Fruit fly (Drosophila melanogaster) whole organism, embryonic: ENCODE measurements around the gene slmo.

ENCODE experiments used
- Adf1 ChIP-seq: fragments of 200-800 bp; sonication (Bioruptor generic); IDR thresholded peaks from 2 replicates; pipeline ENCODE4 v1.3.6; 2022; ENCODE audit warnings: missing biosample characterization, missing genetic modification characterization
- Awh ChIP-seq: fragments of 200-800 bp; sonication (Bioruptor generic); IDR thresholded peaks from 2 replicates; pipeline ENCODE4, ENCODE4 v1.3.6; 2022; ENCODE audit warnings: missing biosample characterization, missing genetic modification characterization
- B-H2 ChIP-seq: fragments of 200-800 bp; sonication (Bioruptor generic); optimal IDR thresholded peaks from 2 replicates; lab custom pipeline; 2018; ENCODE audit warnings: missing biosample characterization, mild to moderate bottlenecking, missing genetic modification characterization
- BEAF-32 ChIP-seq: fragments of 200-800 bp; sonication (Bioruptor generic); optimal IDR thresholded peaks from 3 replicates; lab custom pipeline; 2017; ENCODE audit warnings: missing biosample characterization, missing genetic modification characterization, mild to moderate bottlenecking, moderate library complexity, missing genetic modification reagents
- CG11247 ChIP-seq: fragments of 200-800 bp; sonication (Bioruptor generic); IDR thresholded peaks from 2 replicates; pipeline ENCODE4 v1.3.6; 2022; ENCODE audit warnings: missing biosample characterization, missing genetic modification characterization
- CG13287 ChIP-seq: fragments of 200-800 bp; sonication (Bioruptor generic); IDR thresholded peaks from 2 replicates; pipeline ENCODE4 v1.3.6; 2022; ENCODE audit warnings: missing biosample characterization, missing genetic modification characterization; ENCODE audit not compliant: partially characterized antibody
- CG14050 ChIP-seq: fragments of 200-800 bp; sonication (Bioruptor generic); IDR thresholded peaks from 3 replicates; pipeline ENCODE4 v1.3.6; 2022; ENCODE audit warnings: missing biosample characterization, missing genetic modification characterization
- CG14965 ChIP-seq: fragments of 200-800 bp; sonication (Bioruptor generic); optimal IDR thresholded peaks from 2 replicates; lab custom pipeline; 2016; ENCODE audit warnings: missing biosample characterization, missing genetic modification characterization, borderline replicate concordance
- CG15696 ChIP-seq: fragments of 200-800 bp; sonication (Bioruptor generic); optimal IDR thresholded peaks from 2 replicates; lab custom pipeline; 2019; ENCODE audit warnings: missing biosample characterization, mild to moderate bottlenecking, missing genetic modification characterization, moderate library complexity
- CG17568 ChIP-seq: fragments of 200-800 bp; sonication (Bioruptor generic); optimal IDR thresholded peaks from 2 replicates; lab custom pipeline; 2018; ENCODE audit warnings: missing biosample characterization, mild to moderate bottlenecking, missing genetic modification characterization, moderate library complexity
- CG17829 ChIP-seq: fragments of 200-800 bp; optimal IDR thresholded peaks from 2 replicates; lab custom pipeline; 2019; ENCODE audit warnings: missing biosample characterization, mild to moderate bottlenecking, missing genetic modification characterization, moderate library complexity
- CG1792 ChIP-seq: fragments of 200-800 bp; sonication (Bioruptor generic); optimal IDR thresholded peaks from 2 replicates; lab custom pipeline; 2016; ENCODE audit warnings: missing biosample characterization, missing genetic modification characterization
- CG18619 ChIP-seq: fragments of 200-800 bp; sonication (Bioruptor generic); optimal IDR thresholded peaks from 3 replicates; lab custom pipeline; 2017; ENCODE audit warnings: missing biosample characterization, mild to moderate bottlenecking, missing genetic modification characterization
- CG2129 ChIP-seq: fragments of 200-800 bp; sonication (Bioruptor generic); IDR thresholded peaks from 2 replicates; pipeline ENCODE4 v1.3.6; 2022; ENCODE audit warnings: missing biosample characterization, missing genetic modification characterization; ENCODE audit not compliant: partially characterized antibody
- CG2712 ChIP-seq: fragments of 200-800 bp; optimal IDR thresholded peaks from 3 replicates; lab custom pipeline; 2019; ENCODE audit warnings: missing biosample characterization, mild to moderate bottlenecking, missing genetic modification characterization, moderate library complexity
- CG3065 ChIP-seq: fragments of 200-800 bp; sonication (Bioruptor generic); optimal IDR thresholded peaks from 2 replicates; lab custom pipeline; 2016; ENCODE audit warnings: missing biosample characterization, missing genetic modification characterization
- CG34224 ChIP-seq: fragments of 200-800 bp; sonication (Bioruptor generic); IDR thresholded peaks from 3 replicates; pipeline ENCODE4 v1.3.6; 2022; ENCODE audit warnings: missing biosample characterization, missing genetic modification characterization; ENCODE audit not compliant: partially characterized antibody
- CG34422 ChIP-seq: fragments of 200-800 bp; sonication (Bioruptor generic); IDR thresholded peaks from 3 replicates; pipeline ENCODE4 v1.3.6; 2022; ENCODE audit warnings: missing biosample characterization, missing genetic modification characterization
- CG4328 ChIP-seq: fragments of 200-800 bp; sonication (Bioruptor generic); optimal IDR thresholded peaks from 3 replicates; lab custom pipeline; 2017; ENCODE audit warnings: missing biosample characterization, missing genetic modification reagents, missing genetic modification characterization
- CG4854 ChIP-seq: fragments of 200-800 bp; sonication (Bioruptor generic); optimal IDR thresholded peaks from 2 replicates; lab custom pipeline; 2016; ENCODE audit warnings: missing biosample characterization, missing genetic modification characterization, inconsistent platforms
- CG5180 ChIP-seq: fragments of 200-800 bp; sonication (Bioruptor generic); optimal IDR thresholded peaks from 3 replicates; lab custom pipeline; 2017; ENCODE audit warnings: missing biosample characterization, missing genetic modification characterization, mild to moderate bottlenecking, moderate library complexity, missing genetic modification reagents
- CG6272 ChIP-seq: fragments of 200-800 bp; sonication (Bioruptor generic); IDR thresholded peaks from 2 replicates; pipeline ENCODE4 v1.3.6; 2022; ENCODE audit warnings: missing biosample characterization, missing genetic modification characterization
- CG7271 ChIP-seq: fragments of 200-800 bp; sonication (Bioruptor generic); optimal IDR thresholded peaks from 2 replicates; lab custom pipeline; 2018; ENCODE audit warnings: missing biosample characterization, mild to moderate bottlenecking, missing genetic modification characterization, moderate library complexity
- CG9437 ChIP-seq: fragments of 200-800 bp; sonication (Bioruptor generic); optimal IDR thresholded peaks from 2 replicates; lab custom pipeline; 2018; ENCODE audit warnings: missing biosample characterization, mild to moderate bottlenecking, missing genetic modification characterization
- Dad ChIP-seq: fragments of 200-800 bp; sonication (Bioruptor generic); optimal IDR thresholded peaks from 3 replicates; lab custom pipeline; 2016; ENCODE audit warnings: missing biosample characterization, missing genetic modification characterization
- E2f2 ChIP-seq: fragments of 200-800 bp; sonication (Bioruptor generic); IDR thresholded peaks from 2 replicates; pipeline ENCODE4 v1.3.6; 2022; ENCODE audit warnings: missing biosample characterization, missing genetic modification characterization
- Fer2 ChIP-seq: fragments of 200-800 bp; sonication (Bioruptor generic); optimal IDR thresholded peaks from 2 replicates; lab custom pipeline; 2018; ENCODE audit warnings: missing biosample characterization, mild to moderate bottlenecking, missing genetic modification characterization, moderate library complexity
- H15 ChIP-seq: fragments of 200-800 bp; sonication (Bioruptor generic); IDR thresholded peaks from 3 replicates; pipeline ENCODE4 v1.3.6; 2022; ENCODE audit warnings: missing biosample characterization, missing genetic modification characterization
- Hmx ChIP-seq: fragments of 200-800 bp; sonication (Bioruptor generic); optimal IDR thresholded peaks from 2 replicates; lab custom pipeline; 2016; ENCODE audit warnings: missing biosample characterization, missing genetic modification characterization
- Lpt ChIP-seq: fragments of >200 bp; optimal IDR thresholded peaks from 2 replicates; lab custom pipeline; 2018; ENCODE audit warnings: missing biosample characterization, missing genetic modification characterization
- Myb ChIP-seq: fragments of 200-800 bp; sonication (Bioruptor generic); optimal IDR thresholded peaks from 2 replicates; lab custom pipeline; 2016; ENCODE audit warnings: missing biosample characterization, missing genetic modification characterization
- Nf-YA ChIP-seq: fragments of 200-800 bp; sonication (Bioruptor generic); IDR thresholded peaks from 2 replicates; pipeline ENCODE4 v1.3.6; 2022; ENCODE audit warnings: missing biosample characterization, missing genetic modification characterization
- Scr ChIP-seq: fragments of 200-800 bp; sonication (Bioruptor generic); IDR thresholded peaks from 2 replicates; pipeline ENCODE4 v1.3.6; 2022; ENCODE audit warnings: missing biosample characterization, missing genetic modification characterization; ENCODE audit not compliant: partially characterized antibody
- TFAM ChIP-seq: fragments of 200-800 bp; sonication (Bioruptor generic); optimal IDR thresholded peaks from 2 replicates; lab custom pipeline; 2017; ENCODE audit warnings: missing biosample characterization, missing genetic modification characterization, inconsistent platforms
- ase ChIP-seq: fragments of 200-800 bp; sonication (Bioruptor generic); IDR thresholded peaks from 3 replicates; pipeline ENCODE4 v1.3.6; 2022; ENCODE audit warnings: missing biosample characterization, missing genetic modification characterization
- ash1 ChIP-seq: fragments of 200-800 bp; sonication (Bioruptor generic); optimal IDR thresholded peaks from 2 replicates; lab custom pipeline; 2018; ENCODE audit warnings: missing biosample characterization, mild to moderate bottlenecking, missing genetic modification characterization
- bbx ChIP-seq: fragments of 200-800 bp; sonication (Bioruptor generic); IDR thresholded peaks from 2 replicates; pipeline ENCODE4 v1.3.6; 2022; ENCODE audit warnings: missing biosample characterization, missing genetic modification characterization; ENCODE audit not compliant: partially characterized antibody
- chif ChIP-seq, 2 experiments: fragments of 200-800 bp; sonication (Bioruptor generic); optimal IDR thresholded peaks; 3 replicates each; lab custom pipeline; 2016; ENCODE audit warnings: missing biosample characterization in 2 of 2, missing genetic modification characterization in 2 of 2
- cwo ChIP-seq: fragments of 200-800 bp; sonication (Bioruptor generic); optimal IDR thresholded peaks from 3 replicates; lab custom pipeline; 2017; ENCODE audit warnings: missing biosample characterization, missing genetic modification characterization, mild to moderate bottlenecking, moderate library complexity, missing genetic modification reagents
- danr ChIP-seq: fragments of 200-800 bp; sonication (Bioruptor generic); IDR thresholded peaks from 2 replicates; pipeline ENCODE4 v1.3.6; 2022; ENCODE audit warnings: missing biosample characterization, missing genetic modification characterization
- fd96Cb ChIP-seq: fragments of 200-800 bp; sonication (Bioruptor generic); optimal IDR thresholded peaks from 2 replicates; lab custom pipeline; 2018; ENCODE audit warnings: missing biosample characterization, mild to moderate bottlenecking, missing genetic modification characterization, moderate library complexity
- gcm2 ChIP-seq: fragments of 200-800 bp; sonication (Bioruptor generic); optimal IDR thresholded peaks from 2 replicates; lab custom pipeline; 2016; ENCODE audit warnings: missing biosample characterization, missing genetic modification characterization
- pfk ChIP-seq: fragments of 200-800 bp; sonication (Bioruptor generic); optimal IDR thresholded peaks from 2 replicates; lab custom pipeline; 2018; ENCODE audit warnings: missing biosample characterization, mild to moderate bottlenecking, missing genetic modification characterization, moderate library complexity
- run ChIP-seq: fragments of 200-800 bp; sonication (Bioruptor generic); optimal IDR thresholded peaks from 3 replicates; lab custom pipeline; 2018; ENCODE audit warnings: missing biosample characterization, mild to moderate bottlenecking, missing genetic modification characterization
- shn ChIP-seq: fragments of 200-800 bp; sonication (Bioruptor generic); optimal IDR thresholded peaks from 3 replicates; lab custom pipeline; 2016; ENCODE audit warnings: missing biosample characterization, missing genetic modification characterization
- slp2 ChIP-seq: fragments of 200-800 bp; sonication (Bioruptor generic); optimal IDR thresholded peaks from 2 replicates; lab custom pipeline; 2016; ENCODE audit warnings: missing biosample characterization, missing genetic modification characterization
- ssp ChIP-seq: fragments of 200-800 bp; sonication (Bioruptor generic); IDR thresholded peaks from 2 replicates; pipeline ENCODE4 v1.3.6; 2022; ENCODE audit warnings: missing biosample characterization, missing genetic modification characterization
- stc ChIP-seq: fragments of 200-800 bp; sonication (Bioruptor generic); IDR thresholded peaks from 2 replicates; pipeline ENCODE4 v1.3.6; 2022; ENCODE audit warnings: missing biosample characterization, missing genetic modification characterization
- toy ChIP-seq: fragments of 200-800 bp; sonication (Bioruptor generic); IDR thresholded peaks from 2 replicates; pipeline ENCODE4 v1.3.6; 2022; ENCODE audit warnings: missing biosample characterization, missing genetic modification characterization
- usp ChIP-seq: fragments of >200 bp; optimal IDR thresholded peaks from 2 replicates; lab custom pipeline; 2017; ENCODE audit warnings: missing biosample characterization, missing genetic modification characterization
- wek ChIP-seq: fragments of 200-800 bp; sonication (Bioruptor generic); optimal IDR thresholded peaks from 3 replicates; lab custom pipeline; 2018; ENCODE audit warnings: missing biosample characterization, mild to moderate bottlenecking, missing genetic modification characterization, moderate library complexity

Gene slmo

dm6 chr2L:6028712-6029111 is 19.8 kb downstream of the slmo start (continued):
- TF ChIP-seq Myb (GFP tag; lab: Kevin White, UChicago) (no peak), CG9437 (GFP tag; lab: Kevin White, UChicago) (no peak), Nf-YA (GFP tag; lab: Robert Waterston, UW) (0 out of 2 replicates have a peak, but pooled peaks have one; percentile 10), H15 (GFP tag; lab: Robert Waterston, UW) (no peak), Awh (GFP tag; lab: Robert Waterston, UW) (no peak), CG18619 (GFP tag; lab: Kevin White, UChicago) (no peak), toy (no peak), Hmx (GFP tag; lab: Kevin White, UChicago) (no peak), TFAM (no peak), B-H2 (no peak), CG6272 (no peak), slp2 (GFP tag; lab: Kevin White, UChicago) (no peak), Adf1 (no peak), ssp (GFP tag; lab: Robert Waterston, UW) (no peak), CG4854 (GFP tag; lab: Kevin White, UChicago) (no peak), Lpt (GFP tag; lab: Kevin White, UChicago) (no peak), Dad (GFP tag; lab: Kevin White, UChicago) (no peak), CG2712 (no peak), bbx (no peak), fd96Cb (tag; lab: Kevin White, UChicago) (peak; percentile 11), chif (GFP tag; optimal IDR thresholded peaks at IDR 0.05; lab: Kevin White, UChicago) (peak in 1 of 2 experiments; percentile 4), CG34224 (GFP tag; lab: Robert Waterston, UW) (no peak), CG5180 (GFP tag; lab: Kevin White, UChicago) (no peak), shn (no peak), ash1 (no peak), CG4328 (GFP tag; lab: Kevin White, UChicago) (no peak), CG14965 (GFP tag; lab: Kevin White, UChicago) (no peak), ase (GFP tag; lab: Robert Waterston, UW) (no peak), CG7271 (tag; lab: Kevin White, UChicago) (no peak)

dm6 chr2L:6024345-6024907 is 24.1 kb downstream of the slmo start, which contains the start of gene CG9107:
TSS of gene CG9107 (minus strand) at chr2L:6024539.
- TF ChIP-seq CG17829 (tag; lab: Kevin White, UChicago) (peak; percentile 36), gcm2 (GFP tag; lab: Kevin White, UChicago) (no peak), wek (GFP tag; lab: Kevin White, UChicago) (no peak), stc (no peak), CG14050 (GFP tag; lab: Robert Waterston, UW) (no peak), E2f2 (GFP tag; lab: Robert Waterston, UW) (peak; percentile 98), CG2129 (GFP tag; lab: Robert Waterston, UW) (no peak), danr (no peak), Myb (GFP tag; lab: Kevin White, UChicago) (peak; percentile 78), CG15696 (tag; lab: Kevin White, UChicago) (no peak), CG13287 (GFP tag; lab: Robert Waterston, UW) (peak; percentile 32; the same call in 1 of the 2 replicates), Adf1 (no peak), BEAF-32 (GFP tag; lab: Kevin White, UChicago) (peak; percentile 10), Scr (GFP tag; lab: Robert Waterston, UW) (no peak; the same call in 1 of the 2 replicates), CG34422 (GFP tag; lab: Robert Waterston, UW) (0 out of 3 replicates have a peak, but pooled peaks have one; percentile 38), CG3065 (no peak), Fer2 (tag; lab: Kevin White, UChicago) (no peak), cwo (no peak), usp (GFP tag; lab: Kevin White, UChicago) (no peak), run (no peak), CG1792 (GFP tag; lab: Kevin White, UChicago) (no peak), CG17568 (GFP tag; lab: Kevin White, UChicago) (no peak), pfk (GFP tag; lab: Kevin White, UChicago) (no peak), CG34224 (GFP tag; lab: Robert Waterston, UW) (0 out of 3 replicates have a peak, but pooled peaks have one; percentile 16), CG11247 (GFP tag; lab: Robert Waterston, UW) (no peak)
